Worm (Caenorhabditis elegans): Measurements from ENCODE around the gene egg-2.
A peak's percentile ranks its signal among the peaks of the same experiment; 100 is the strongest.

Gene egg-2

DNA sequence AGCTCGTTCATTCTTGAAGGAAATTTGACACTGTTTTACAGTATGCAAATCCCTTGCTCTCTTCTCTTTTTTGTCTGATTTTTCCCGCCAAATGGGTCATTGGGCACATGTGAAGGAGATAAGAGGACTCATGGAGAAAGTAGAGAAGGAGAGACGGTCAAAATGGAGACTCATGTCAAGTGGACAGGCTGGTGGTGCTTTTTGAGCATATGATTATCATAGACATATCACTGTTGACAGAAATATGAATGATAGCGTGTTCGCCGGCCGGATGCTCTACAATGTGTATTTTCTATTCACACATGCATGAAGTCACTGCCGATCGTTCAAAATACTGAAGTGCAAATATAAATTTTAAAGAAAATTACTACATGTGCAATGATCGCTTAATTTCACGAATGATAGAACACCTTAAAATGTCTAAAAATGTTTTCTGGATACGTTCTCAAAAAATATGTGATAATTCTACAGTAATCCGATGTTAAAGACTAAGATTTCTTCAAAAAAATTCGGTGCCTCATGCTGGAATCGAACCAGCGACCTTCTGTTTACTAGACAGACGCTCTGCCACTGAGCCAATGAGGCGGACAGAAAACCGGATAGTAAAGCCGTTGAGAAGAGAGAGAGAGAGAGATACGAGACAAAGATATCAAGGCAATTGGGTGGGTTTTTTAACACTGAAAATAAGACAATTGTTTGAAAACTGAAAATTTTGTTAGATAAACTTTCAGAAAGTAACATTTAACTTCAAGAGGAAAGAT lies 30.2 kb downstream of the egg-2 start (continued):
- TF ChIP-seq ZK337.2 (GFP tag; IDR thresholded peaks at IDR 0.05), result no peak
- no peak for TF ChIP-seq cey-2 (tag; optimal IDR thresholded peaks at IDR 0.05; ENCODE audit: borderline replicate concordance, insufficient read depth)
- TF ChIP-seq aly-2 (tag; optimal IDR thresholded peaks at IDR 0.05), result no peak
- no peak for TF ChIP-seq zag-1 (tag; optimal IDR thresholded peaks at IDR 0.05)
- TF ChIP-seq nhr-111 (GFP tag; optimal IDR thresholded peaks at IDR 0.05), result peak; percentile 34
- TF ChIP-seq zfp-3 (GFP tag; conservative IDR thresholded peaks at IDR 0.05), result no peak
- TF ChIP-seq aha-1 (tag), result peak; percentile 48
- TF ChIP-seq unc-62 (GFP tag; optimal IDR thresholded peaks at IDR 0.05 in 1 of 2), result peak in 1 of 2 experiments; percentile 95
- no peak for TF ChIP-seq unc-62 (tag; optimal IDR thresholded peaks at IDR 0.05)
- TF ChIP-seq rbr-2 (tag; optimal IDR thresholded peaks at IDR 0.05), result peak; percentile 30
- TF ChIP-seq dpl-1 (GFP tag; optimal IDR thresholded peaks at IDR 0.05), result peak; percentile 39
- TF ChIP-seq pqm-1 (tag; optimal IDR thresholded peaks at IDR 0.05), result no peak
- no peak for TF ChIP-seq F26F4.8 (GFP tag; conservative IDR thresholded peaks at IDR 0.05)
- TF ChIP-seq nhr-237 (tag; optimal IDR thresholded peaks at IDR 0.05), result no peak
- TF ChIP-seq ces-1 (GFP tag; optimal IDR thresholded peaks at IDR 0.05), result no peak
- TF ChIP-seq fos-1 (tag; optimal IDR thresholded peaks at IDR 0.05), result no peak
- 0 out of 2 replicates have a peak, but pooled peaks have one; percentile 44 for TF ChIP-seq lim-7 (GFP tag; IDR thresholded peaks at IDR 0.05)
- TF ChIP-seq daf-12 (tag; optimal IDR thresholded peaks at IDR 0.05), result no peak
- no peak for TF ChIP-seq nhr-25 (tag; optimal IDR thresholded peaks at IDR 0.05; ENCODE audit: borderline replicate concordance, insufficient read depth)
- peak; percentile 75 for TF ChIP-seq snpc-4 (tag; optimal IDR thresholded peaks at IDR 0.05)
- TF ChIP-seq tra-1 (GFP tag; IDR thresholded peaks at IDR 0.05), result peak; percentile 56
- peak; percentile 43 for TF ChIP-seq mep-1 (tag; optimal IDR thresholded peaks at IDR 0.05)
- TF ChIP-seq nhr-6 (tag; optimal IDR thresholded peaks at IDR 0.05), result no peak
- TF ChIP-seq T20F7.1 (GFP tag; optimal IDR thresholded peaks at IDR 0.05), result no peak
- TF ChIP-seq set-16 (GFP tag; IDR thresholded peaks at IDR 0.05), result no peak
- TF ChIP-seq madf-9 (GFP tag; conservative IDR thresholded peaks at IDR 0.05), result no peak; the same call in 1 of the 2 replicates
- no peak for TF ChIP-seq nhr-10 (tag; optimal IDR thresholded peaks at IDR 0.05)
- no peak for TF ChIP-seq ceh-62 (tag; optimal IDR thresholded peaks at IDR 0.05)
- no peak for TF ChIP-seq lin-13 (GFP tag; optimal IDR thresholded peaks at IDR 0.05)
- no peak for TF ChIP-seq skn-1 (tag; optimal IDR thresholded peaks at IDR 0.05)
- TF ChIP-seq nhr-48 (tag; optimal IDR thresholded peaks at IDR 0.05), result no peak
- peak; percentile 60; the same call in 1 of the 2 replicates for TF ChIP-seq ctbp-1 (GFP tag; IDR thresholded peaks at IDR 0.05)
- no peak for TF ChIP-seq php-3 (GFP tag; IDR thresholded peaks at IDR 0.05)
- peak; percentile 12 for TF ChIP-seq F37D6.2 (tag; optimal IDR thresholded peaks at IDR 0.05)
- TF ChIP-seq lin-38 (GFP tag; IDR thresholded peaks at IDR 0.05), result peak; percentile 62
- peak; percentile 29 for TF ChIP-seq Y5F2A.4 (GFP tag; optimal IDR thresholded peaks at IDR 0.05)
- TF ChIP-seq unc-39 (tag; optimal IDR thresholded peaks at IDR 0.05), result no peak
- TF ChIP-seq gei-8 (GFP tag; optimal IDR thresholded peaks at IDR 0.05), result peak; percentile 1
- no peak for TF ChIP-seq jun-1 (tag; optimal IDR thresholded peaks at IDR 0.05)
- no peak for TF ChIP-seq fkh-10 (GFP tag; optimal IDR thresholded peaks at IDR 0.05)
- TF ChIP-seq lin-29 (GFP tag; IDR thresholded peaks at IDR 0.05), result no peak
- peak in 1 of 2 experiments; percentile 66 for TF ChIP-seq lsy-2 (tag; optimal IDR thresholded peaks at IDR 0.05)

DNA sequence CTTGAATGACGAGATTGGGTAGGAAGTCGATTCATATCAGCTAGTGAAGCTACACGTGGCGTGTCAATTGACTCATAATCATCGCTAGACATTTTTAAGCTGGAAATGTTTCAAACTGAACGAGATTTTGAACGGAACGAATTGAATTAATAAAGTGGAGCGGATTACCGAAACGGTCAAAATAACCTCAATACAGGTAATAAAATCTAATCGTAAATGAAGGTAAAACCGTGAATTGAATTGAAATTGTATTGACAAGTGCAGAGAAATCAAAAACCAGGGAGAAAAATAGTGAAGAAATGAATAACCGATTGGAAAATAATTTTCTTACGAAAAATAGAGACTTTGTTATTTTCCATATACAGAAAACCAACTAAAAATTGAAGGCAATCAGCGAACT lies 31.3 kb downstream of the egg-2 start, which contains the start of gene cyk-1:
TSS of gene cyk-1 (minus strand) at position 101 of the 400 bp plus-strand sequence.
- TF ChIP-seq ctbp-1 (GFP tag; IDR thresholded peaks at IDR 0.05), result no peak
- no peak for TF ChIP-seq hlh-11 (tag; optimal IDR thresholded peaks at IDR 0.05)
- no peak for TF ChIP-seq mes-2 (tag; optimal IDR thresholded peaks at IDR 0.05; ENCODE audit: poor library complexity, severe bottlenecking)
- no peak for TF ChIP-seq ceh-62 (tag; optimal IDR thresholded peaks at IDR 0.05)
- no peak for TF ChIP-seq snpc-1.2 (GFP tag; IDR thresholded peaks at IDR 0.05)
- TF ChIP-seq nhr-111 (GFP tag; optimal IDR thresholded peaks at IDR 0.05), result no peak
- no peak for TF ChIP-seq ceh-82 (tag; optimal IDR thresholded peaks at IDR 0.05)
- no peak for TF ChIP-seq fkh-10 (GFP tag; optimal IDR thresholded peaks at IDR 0.05)
- no peak for TF ChIP-seq zip-11 (GFP tag; IDR thresholded peaks at IDR 0.05)
- TF ChIP-seq mep-1 (tag; optimal IDR thresholded peaks at IDR 0.05), result no peak
- TF ChIP-seq aha-1 (tag), result no peak

Data from whole organism, L4 larva.